Fruit fly (Drosophila melanogaster) whole organism: ENCODE results near the gene Cyp311a1.

ENCODE experiments used
- CG8478 ChIP-seq: fragments of >200 bp; optimal IDR thresholded peaks from 2 replicates; lab custom pipeline; 2018; ENCODE audit warnings: inconsistent platforms
- EcR ChIP-seq, 2 experiments: fragments of >200 bp; optimal IDR thresholded peaks; 2 replicates each; lab custom pipeline; 2017; ENCODE audit warnings: missing biosample characterization in 2 of 2, missing genetic modification characterization in 2 of 2, missing genetic modification reagents in 2 of 2
- pan ChIP-seq: fragments of >200 bp; optimal IDR thresholded peaks from 2 replicates; lab custom pipeline; 2017
- psq ChIP-seq: fragments of >200 bp; optimal IDR thresholded peaks from 2 replicates; lab custom pipeline; 2017

dm6 chrX:12006678-12007441 lies 24.4 kb downstream of the Cyp311a1 start, which contains the start of gene CG1806:
- TF ChIP-seq CG8478 (lab: Kevin White, UChicago) = no peak
- no peak for TF ChIP-seq psq (lab: Kevin White, UChicago)
- TF ChIP-seq pan = no peak
- no peak for TF ChIP-seq EcR (GFP tag; optimal IDR thresholded peaks at IDR 0.05; lab: Kevin White, UChicago)
